In genomic region chrIII:13267046-13267445, ce11 we compare ENCODE assay signal across 2 worm cellular contexts.
TF ChIP-seq lines count a peak whose summit lies in the region.

No protein-coding gene starts in this region.

TF ChIP-seq in whole organism, L4 larva, 104 proteins besides CTCF, POLR2A, EP300 and RAD21:
- TF ChIP-seq set-16 (GFP tag; IDR thresholded peaks at IDR 0.05; lab: Robert Waterston, UW), result peak; percentile 57
- peak in 1 of 2 experiments; percentile 28 for TF ChIP-seq unc-62 (GFP tag; optimal IDR thresholded peaks at IDR 0.05 in 1 of 2; lab: Kevin White, UChicago)
- TF ChIP-seq unc-62 (tag; optimal IDR thresholded peaks at IDR 0.05; lab: Kevin White, UChicago), result no peak
- no peak for TF ChIP-seq ZK337.2 (GFP tag; IDR thresholded peaks at IDR 0.05; lab: Robert Waterston, UW)
- 0 out of 2 replicates have a peak, but pooled peaks have one; percentile 8 for TF ChIP-seq php-3 (GFP tag; IDR thresholded peaks at IDR 0.05; lab: Robert Waterston, UW)
- no peak for TF ChIP-seq lin-1 (GFP tag; IDR thresholded peaks at IDR 0.05; lab: Robert Waterston, UW)
- no peak for TF ChIP-seq aha-1 (tag; lab: Kevin White, UChicago)
- TF ChIP-seq Y105C5A.15 (GFP tag; IDR thresholded peaks at IDR 0.05; lab: Robert Waterston, UW), result no peak
- no peak for TF ChIP-seq lin-15B (tag; optimal IDR thresholded peaks at IDR 0.05; lab: Kevin White, UChicago)
- no peak for TF ChIP-seq nhr-111 (GFP tag; optimal IDR thresholded peaks at IDR 0.05; lab: Kevin White, UChicago)
- TF ChIP-seq sdz-12 (GFP tag; optimal IDR thresholded peaks at IDR 0.05; lab: Kevin White, UChicago), result no peak
- no peak for TF ChIP-seq F37D6.2 (tag; optimal IDR thresholded peaks at IDR 0.05; lab: Kevin White, UChicago)
- TF ChIP-seq mxl-2 (GFP tag; conservative IDR thresholded peaks at IDR 0.05; lab: Robert Waterston, UW), result no peak

TF ChIP-seq in whole organism, young adult, 124 proteins besides CTCF, POLR2A, EP300 and RAD21:
- no peak for TF ChIP-seq B0336.3 (GFP tag; IDR thresholded peaks at IDR 0.05; lab: Robert Waterston, UW)
- TF ChIP-seq cebp-2 (GFP tag; IDR thresholded peaks at IDR 0.05; lab: Robert Waterston, UW), result 0 out of 2 replicates have a peak, but pooled peaks have one; percentile 9
- no peak for TF ChIP-seq Y56A3A.18 (GFP tag; IDR thresholded peaks at IDR 0.05; lab: Robert Waterston, UW)
- TF ChIP-seq egrh-3 (GFP tag; IDR thresholded peaks at IDR 0.05; lab: Robert Waterston, UW), result 0 out of 2 replicates have a peak, but pooled peaks have one; percentile 24
- TF ChIP-seq him-1 (tag; optimal IDR thresholded peaks at IDR 0.05; lab: Kevin White, UChicago), result no peak
- TF ChIP-seq zfh-2 (GFP tag; conservative IDR thresholded peaks at IDR 0.05; lab: Robert Waterston, UW), result peak; percentile 64
- 0 out of 2 replicates have a peak, but pooled peaks have one; percentile 22 for TF ChIP-seq mcd-1 (GFP tag; IDR thresholded peaks at IDR 0.05; lab: Robert Waterston, UW)
TF ChIP-seq in whole organism, young adult: peak in this region for 4.
